Fruit fly (Drosophila melanogaster): ENCODE results near the gene CCT6.

The CCT6 gene

dm6 chrX:15703720-15704206, 42.7 kb upstream of the CCT6 start, which contains the start of the genes Pis and Hap40 (continued):
- TF ChIP-seq br (optimal IDR thresholded peaks at IDR 0.05) (no peak), MTF-1 (GFP tag; optimal IDR thresholded peaks at IDR 0.05; ENCODE audit: borderline replicate concordance) (no peak), otp (GFP tag; IDR thresholded peaks at IDR 0.05) (no peak), CG33557 (GFP tag; optimal IDR thresholded peaks at IDR 0.05) (peak; percentile 50), CG12942 (GFP tag; optimal IDR thresholded peaks at IDR 0.05) (peak; percentile 55), CG3407 (GFP tag; optimal IDR thresholded peaks at IDR 0.05) (no peak), CG16863 (GFP tag; optimal IDR thresholded peaks at IDR 0.05) (no peak), CG14710 (tag; optimal IDR thresholded peaks at IDR 0.05) (peak; percentile 87), nom (GFP tag; optimal IDR thresholded peaks at IDR 0.05) (no peak), CG3163 (GFP tag; optimal IDR thresholded peaks at IDR 0.05) (no peak), CG1832 (GFP tag; optimal IDR thresholded peaks at IDR 0.05) (no peak), mld (GFP tag; IDR thresholded peaks at IDR 0.05; ENCODE audit: partially characterized antibody) (no peak), CG11247 (GFP tag; IDR thresholded peaks at IDR 0.05) (peak; percentile 50; the same call in 1 of the 2 replicates), Dref (GFP tag; IDR thresholded peaks at IDR 0.05) (0 out of 2 replicates have a peak, but pooled peaks have one; percentile 15), CG7271 (tag; optimal IDR thresholded peaks at IDR 0.05) (no peak), CG3838 (GFP tag; optimal IDR thresholded peaks at IDR 0.05) (no peak), CG12391 (tag; optimal IDR thresholded peaks at IDR 0.05) (peak; percentile 81), Dll (GFP tag; IDR thresholded peaks at IDR 0.05; ENCODE audit: partially characterized antibody) (no peak), CG2202 (tag; optimal IDR thresholded peaks at IDR 0.05) (no peak), CG14014 (GFP tag; IDR thresholded peaks at IDR 0.05) (peak; percentile 80), lov (optimal IDR thresholded peaks at IDR 0.05) (no peak), lov (GFP tag; IDR thresholded peaks at IDR 0.05) (no peak), CG4282 (GFP tag; optimal IDR thresholded peaks at IDR 0.05) (no peak), CG9437 (GFP tag; optimal IDR thresholded peaks at IDR 0.05) (peak; percentile 49), CG10543 (GFP tag; optimal IDR thresholded peaks at IDR 0.05) (peak; percentile 68), CG2120 (GFP tag; optimal IDR thresholded peaks at IDR 0.05) (peak; percentile 81), CG11560 (tag; IDR thresholded peaks at IDR 0.05) (peak; percentile 65; the same call in 2 of the 3 replicates), CG18476 (GFP tag; optimal IDR thresholded peaks at IDR 0.05) (peak; percentile 48), kay (GFP tag; optimal IDR thresholded peaks at IDR 0.05) (peak; percentile 16), exex (tag; optimal IDR thresholded peaks at IDR 0.05) (no peak), maf-S (GFP tag; optimal IDR thresholded peaks at IDR 0.05) (peak; percentile 0), CG32767 (GFP tag; IDR thresholded peaks at IDR 0.05) (peak; percentile 27; the same call in 1 of the 2 replicates), zfh2 (GFP tag; optimal IDR thresholded peaks at IDR 0.05) (peak; percentile 60), prd (optimal IDR thresholded peaks at IDR 0.05) (no peak), prd (GFP tag; IDR thresholded peaks at IDR 0.05) (peak; percentile 81), danr (GFP tag; IDR thresholded peaks at IDR 0.05) (0 out of 2 replicates have a peak, but pooled peaks have one; percentile 35), Fer3 (tag; optimal IDR thresholded peaks at IDR 0.05) (peak; percentile 66), E2f1 (GFP tag; IDR thresholded peaks at IDR 0.05) (peak; percentile 17; the same call in 1 of the 2 replicates), CG42726 (GFP tag; IDR thresholded peaks at IDR 0.05; ENCODE audit: partially characterized antibody) (no peak), CG17568 (GFP tag; optimal IDR thresholded peaks at IDR 0.05) (no peak), hb (GFP tag; IDR thresholded peaks at IDR 0.05; ENCODE audit: partially characterized antibody) (no peak), cad (GFP tag; optimal IDR thresholded peaks at IDR 0.05) (no peak), Hmx (GFP tag; optimal IDR thresholded peaks at IDR 0.05) (peak; percentile 3), CG9797 (GFP tag; optimal IDR thresholded peaks at IDR 0.05) (peak; percentile 92), CG7745 (tag; optimal IDR thresholded peaks at IDR 0.05) (no peak), sens (GFP tag) (peak; percentile 91), CG1024 (GFP tag; IDR thresholded peaks at IDR 0.05) (no peak), sisA (GFP tag; IDR thresholded peaks at IDR 0.05) (peak; percentile 70), fd64A (GFP tag; optimal IDR thresholded peaks at IDR 0.05) (no peak), HLHmδ (GFP tag; optimal IDR thresholded peaks at IDR 0.05) (no peak), Dad (GFP tag; optimal IDR thresholded peaks at IDR 0.05) (no peak)

Measured in whole organism, embryonic.